Worm (Caenorhabditis elegans) whole organism, L4/young adult: ENCODE measurements around the gene W06B4.1.

Source experiments
- W03F9.2 ChIP-seq: fragments of 150-350 bp; optimal IDR thresholded peaks from 2 replicates; lab custom pipeline; 2014; ENCODE audit warnings: missing biosample characterization, missing genetic modification characterization
- dao-5 ChIP-seq: sonication (generic microtip); optimal IDR thresholded peaks from 2 replicates; lab custom pipeline; 2016; ENCODE audit warnings: missing genotype, missing genetic modification characterization, moderate library complexity, missing compliant biosample characterization
- him-1 ChIP-seq: sonication (generic microtip); optimal IDR thresholded peaks from 2 replicates; lab custom pipeline; 2016; ENCODE audit warnings: missing genotype, missing genetic modification reagents, missing genetic modification characterization, missing compliant biosample characterization

DNA sequence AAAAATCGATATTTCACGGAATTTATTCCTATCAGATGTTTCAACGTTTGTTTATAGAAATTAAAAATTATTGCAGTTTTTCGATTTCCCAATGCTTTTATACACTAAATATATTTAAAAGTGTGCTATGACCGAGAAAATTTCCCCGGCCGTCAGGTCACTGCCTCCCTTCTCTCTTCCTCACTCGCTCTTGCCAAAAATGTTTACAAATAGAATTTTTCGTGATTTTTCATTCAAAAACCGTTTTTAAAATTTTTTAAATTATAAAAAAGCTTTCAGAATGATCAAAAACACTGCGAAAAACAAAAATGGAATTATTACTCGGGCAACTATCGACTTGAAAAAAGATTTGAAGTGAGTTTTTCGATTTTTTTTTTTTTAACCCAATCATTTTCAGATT is 10.5 kb upstream of the W06B4.1 start, which contains the start of the genes T12C9.7 and vps-18:
- TF ChIP-seq him-1 (tag; lab: Kevin White, UChicago) (no peak), dao-5 (tag; lab: Kevin White, UChicago) (no peak), W03F9.2 (tag; lab: Kevin White, UChicago) (no peak)
